Fruit fly (Drosophila melanogaster): ENCODE results near the gene pst.

Gene pst

DNA sequence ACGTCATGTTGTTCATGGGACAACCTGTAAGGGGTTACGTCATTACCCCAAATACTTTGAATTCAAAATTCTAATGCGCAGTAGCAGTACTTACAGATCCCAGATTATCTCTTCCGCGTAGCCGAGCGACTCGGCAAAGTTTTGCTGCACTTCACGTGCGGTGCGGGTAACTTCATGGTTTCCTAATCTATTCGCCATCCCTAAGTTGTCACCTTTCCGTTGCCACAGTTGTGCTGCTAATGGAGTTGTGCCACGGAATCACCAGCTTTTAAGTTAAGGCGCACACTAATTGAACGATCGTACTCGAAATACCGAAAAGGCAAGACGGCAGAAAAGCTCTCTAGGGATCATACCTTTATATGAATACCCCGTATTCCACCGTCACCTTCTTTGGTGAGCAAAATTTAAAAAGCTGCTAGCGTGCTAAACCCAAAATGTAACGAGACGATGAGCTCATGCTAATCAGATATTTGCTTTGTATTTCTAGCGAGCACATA is at the start of gene pst (continued):
- TF ChIP-seq CG42726 (GFP tag; IDR thresholded peaks at IDR 0.05; ENCODE audit: partially characterized antibody) (peak; percentile 54; the same call in 1 of the 2 replicates), maf-S (GFP tag; optimal IDR thresholded peaks at IDR 0.05) (no peak), MESR4 (GFP tag; optimal IDR thresholded peaks at IDR 0.05) (peak; percentile 33), CG8290 (GFP tag; optimal IDR thresholded peaks at IDR 0.05) (no peak), CG8290 (tag; optimal IDR thresholded peaks at IDR 0.05) (peak in 1 of 2 experiments; percentile 87), mld (GFP tag; IDR thresholded peaks at IDR 0.05; ENCODE audit: partially characterized antibody) (0 out of 3 replicates have a peak, but pooled peaks have one; percentile 35), ranshi (GFP tag; IDR thresholded peaks at IDR 0.05) (peak; percentile 11; the same call in 1 of the 2 replicates), Atf6 (GFP tag; IDR thresholded peaks at IDR 0.05) (peak; percentile 66), Opbp (GFP tag; IDR thresholded peaks at IDR 0.05; ENCODE audit: partially characterized antibody) (0 out of 3 replicates have a peak, but pooled peaks have one; percentile 53), CG1603 (tag; optimal IDR thresholded peaks at IDR 0.05) (peak; percentile 25), Ada2b (GFP tag; IDR thresholded peaks at IDR 0.05) (peak; percentile 4; the same call in 1 of the 2 replicates), CG12155 (GFP tag; optimal IDR thresholded peaks at IDR 0.05) (peak; percentile 96), ERR (GFP tag; optimal IDR thresholded peaks at IDR 0.05) (no peak), Oaz (GFP tag; IDR thresholded peaks at IDR 0.05) (no peak), her (GFP tag; optimal IDR thresholded peaks at IDR 0.05) (peak; percentile 48), HLH54F (GFP tag; optimal IDR thresholded peaks at IDR 0.05) (peak; percentile 29), NC2α (GFP tag; optimal IDR thresholded peaks at IDR 0.05) (peak; percentile 14), pan (optimal IDR thresholded peaks at IDR 0.05) (no peak), pan (GFP tag; optimal IDR thresholded peaks at IDR 0.05 in 1 of 2, IDR thresholded peaks at IDR 0.05 in 1 of 2) (no peak), zen2 (GFP tag; IDR thresholded peaks at IDR 0.05; ENCODE audit: partially characterized antibody) (0 out of 3 replicates have a peak, but pooled peaks have one; percentile 15), CG13775 (GFP tag; optimal IDR thresholded peaks at IDR 0.05) (no peak), hkb (optimal IDR thresholded peaks at IDR 0.05) (no peak), hkb (GFP tag; IDR thresholded peaks at IDR 0.05) (peak; percentile 57; the same call in 1 of the 2 replicates), CG7786 (GFP tag; optimal IDR thresholded peaks at IDR 0.05) (peak; percentile 20), CG31365 (tag; optimal IDR thresholded peaks at IDR 0.05) (no peak), H15 (GFP tag; IDR thresholded peaks at IDR 0.05) (0 out of 3 replicates have a peak, but pooled peaks have one; percentile 44), D19B (GFP tag; optimal IDR thresholded peaks at IDR 0.05) (peak; percentile 57), D19A (tag; optimal IDR thresholded peaks at IDR 0.05) (peak; percentile 14), ara (GFP tag; IDR thresholded peaks at IDR 0.05) (no peak), CG7928 (GFP tag; optimal IDR thresholded peaks at IDR 0.05) (peak; percentile 66), PHDP (tag; optimal IDR thresholded peaks at IDR 0.05) (peak; percentile 40), peb (GFP tag; IDR thresholded peaks at IDR 0.05) (no peak), gfzf (GFP tag; optimal IDR thresholded peaks at IDR 0.05) (peak; percentile 70), Bgb (GFP tag; IDR thresholded peaks at IDR 0.05; ENCODE audit: partially characterized antibody) (peak; percentile 64), CG7987 (GFP tag; optimal IDR thresholded peaks at IDR 0.05) (peak; percentile 10), Asciz (GFP tag; optimal IDR thresholded peaks at IDR 0.05) (peak; percentile 21), ash1 (GFP tag; optimal IDR thresholded peaks at IDR 0.05) (peak; percentile 14), CG7963 (GFP tag; IDR thresholded peaks at IDR 0.05; ENCODE audit: partially characterized antibody) (no peak), ind (GFP tag; optimal IDR thresholded peaks at IDR 0.05) (no peak), Jarid2 (GFP tag; optimal IDR thresholded peaks at IDR 0.05) (peak; percentile 51), CG12769 (tag; optimal IDR thresholded peaks at IDR 0.05) (peak; percentile 74), E2f2 (GFP tag; IDR thresholded peaks at IDR 0.05) (peak; percentile 52; the same call in 1 of the 2 replicates), HmgD (GFP tag; optimal IDR thresholded peaks at IDR 0.05) (peak; percentile 60), Vsx1 (GFP tag; optimal IDR thresholded peaks at IDR 0.05) (peak; percentile 64), E2f1 (GFP tag; IDR thresholded peaks at IDR 0.05) (peak; percentile 39; the same call in 1 of the 2 replicates), odd (GFP tag; optimal IDR thresholded peaks at IDR 0.05) (peak; percentile 32), Hmr (GFP tag; optimal IDR thresholded peaks at IDR 0.05) (peak; percentile 60), CG10274 (GFP tag; optimal IDR thresholded peaks at IDR 0.05) (peak; percentile 37), CG12071 (GFP tag; optimal IDR thresholded peaks at IDR 0.05) (peak; percentile 52), CG11456 (GFP tag; IDR thresholded peaks at IDR 0.05) (peak; percentile 60; the same call in 1 of the 3 replicates)

Measured in whole organism, embryonic.